In genomic region chr2L:19144115-19144514, dm6 we compare ENCODE assay signal across 4 fruit fly cellular contexts.
TF ChIP-seq lines count a peak whose summit lies in the region.

No protein-coding gene starts in this region.

- TF ChIP-seq CTCF in whole organism, embryonic (GFP tag; optimal IDR thresholded peaks at IDR 0.05; lab: Kevin White, UChicago), result no peak

TF ChIP-seq in whole organism, embryonic, 481 proteins besides CTCF, POLR2A, EP300 and RAD21:
- TF ChIP-seq Asciz (GFP tag; optimal IDR thresholded peaks at IDR 0.05; lab: Kevin White, UChicago) (no peak), ranshi (GFP tag; IDR thresholded peaks at IDR 0.05; lab: Robert Waterston, UW) (no peak), Drgx (GFP tag; IDR thresholded peaks at IDR 0.05; lab: Robert Waterston, UW) (peak; percentile 47; the same call in 1 of the 2 replicates), crol (GFP tag; IDR thresholded peaks at IDR 0.05; lab: Robert Waterston, UW) (peak; percentile 77), CG17568 (GFP tag; optimal IDR thresholded peaks at IDR 0.05; lab: Kevin White, UChicago) (no peak), CG6175 (GFP tag; IDR thresholded peaks at IDR 0.05; lab: Robert Waterston, UW) (peak; percentile 60; the same call in 1 of the 3 replicates), chinmo (GFP tag; IDR thresholded peaks at IDR 0.05; lab: Robert Waterston, UW; ENCODE audit: partially characterized antibody) (peak; percentile 89; the same call in 2 of the 4 replicates), bsh (GFP tag; optimal IDR thresholded peaks at IDR 0.05; lab: Kevin White, UChicago) (peak in 1 of 2 experiments; percentile 19), chm (GFP tag; IDR thresholded peaks at IDR 0.05; lab: Robert Waterston, UW) (no peak), pfk (GFP tag; optimal IDR thresholded peaks at IDR 0.05; lab: Kevin White, UChicago) (peak; percentile 88), kay (GFP tag; optimal IDR thresholded peaks at IDR 0.05; lab: Kevin White, UChicago) (no peak), Adf1 (GFP tag; IDR thresholded peaks at IDR 0.05; lab: Robert Waterston, UW) (peak; percentile 14; the same call in 1 of the 2 replicates), CG13894 (tag; optimal IDR thresholded peaks at IDR 0.05; lab: Kevin White, UChicago) (peak; percentile 78), CG15479 (GFP tag; optimal IDR thresholded peaks at IDR 0.05; lab: Kevin White, UChicago) (no peak), nom (GFP tag; optimal IDR thresholded peaks at IDR 0.05; lab: Kevin White, UChicago) (peak; percentile 83)

TF ChIP-seq in whole organism, prepupa, 60 proteins besides CTCF, POLR2A, EP300 and RAD21:
- TF ChIP-seq Blimp-1 (GFP tag; optimal IDR thresholded peaks at IDR 0.05; lab: Kevin White, UChicago) (no peak), CG10669 (GFP tag; optimal IDR thresholded peaks at IDR 0.05; lab: Kevin White, UChicago) (no peak), CG3032 (tag; optimal IDR thresholded peaks at IDR 0.05; lab: Kevin White, UChicago) (peak; percentile 36), eg (GFP tag; IDR thresholded peaks at IDR 0.05; lab: Robert Waterston, UW) (peak; percentile 57; the same call in 2 of the 3 replicates), CG6808 (GFP tag; optimal IDR thresholded peaks at IDR 0.05; lab: Kevin White, UChicago) (peak; percentile 69), net (GFP tag; optimal IDR thresholded peaks at IDR 0.05; lab: Kevin White, UChicago) (no peak), dsx (GFP tag; optimal IDR thresholded peaks at IDR 0.05; lab: Kevin White, UChicago; ENCODE audit: poor library complexity, severe bottlenecking) (peak; percentile 30), vri (GFP tag; optimal IDR thresholded peaks at IDR 0.05; lab: Kevin White, UChicago) (no peak), CG34406 (GFP tag; optimal IDR thresholded peaks at IDR 0.05; lab: Kevin White, UChicago) (no peak), fd85E (GFP tag; optimal IDR thresholded peaks at IDR 0.05; lab: Kevin White, UChicago) (no peak), svp (GFP tag; lab: Kevin White, UChicago) (no peak), ss (GFP tag; optimal IDR thresholded peaks at IDR 0.05; lab: Kevin White, UChicago) (peak; percentile 66 to 82), esn (GFP tag; optimal IDR thresholded peaks at IDR 0.05; lab: Kevin White, UChicago) (no peak), CG6854 (GFP tag; optimal IDR thresholded peaks at IDR 0.05; lab: Kevin White, UChicago) (no peak), pdm3 (GFP tag; optimal IDR thresholded peaks at IDR 0.05; lab: Kevin White, UChicago) (no peak), Lpt (GFP tag; optimal IDR thresholded peaks at IDR 0.05; lab: Kevin White, UChicago) (peak; percentile 29), Eip75B (GFP tag; optimal IDR thresholded peaks at IDR 0.05; lab: Kevin White, UChicago) (no peak), CG9139 (GFP tag; optimal IDR thresholded peaks at IDR 0.05; lab: Kevin White, UChicago) (peak; percentile 67), CG6163 (GFP tag; IDR thresholded peaks at IDR 0.05; lab: Robert Waterston, UW) (peak; percentile 74), spab (GFP tag; optimal IDR thresholded peaks at IDR 0.05; lab: Kevin White, UChicago) (peak; percentile 52), Smox (GFP tag; optimal IDR thresholded peaks at IDR 0.05; lab: Kevin White, UChicago) (no peak), salr (GFP tag; optimal IDR thresholded peaks at IDR 0.05; lab: Kevin White, UChicago) (no peak), Met (GFP tag; optimal IDR thresholded peaks at IDR 0.05; lab: Kevin White, UChicago) (no peak), CG16779 (tag; optimal IDR thresholded peaks at IDR 0.05; lab: Kevin White, UChicago) (no peak)

TF ChIP-seq in whole organism, pupa, 21 proteins besides CTCF, POLR2A, EP300 and RAD21:
- TF ChIP-seq CG8159 (tag; optimal IDR thresholded peaks at IDR 0.05; lab: Kevin White, UChicago), result peak; percentile 38
- TF ChIP-seq CG8301 (tag; optimal IDR thresholded peaks at IDR 0.05; lab: Kevin White, UChicago), result no peak
- no peak for TF ChIP-seq CG32121 (GFP tag; IDR thresholded peaks at IDR 0.05; lab: Robert Waterston, UW)
- peak; percentile 60; the same call in 2 of the 3 replicates for TF ChIP-seq fd96Ca (GFP tag; IDR thresholded peaks at IDR 0.05; lab: Robert Waterston, UW)
- TF ChIP-seq CG14655 (GFP tag; optimal IDR thresholded peaks at IDR 0.05; lab: Kevin White, UChicago), result peak; percentile 26
- peak; percentile 46 for TF ChIP-seq CG15710 (tag; optimal IDR thresholded peaks at IDR 0.05; lab: Kevin White, UChicago)
- TF ChIP-seq CG12605 (GFP tag; IDR thresholded peaks at IDR 0.05; lab: Robert Waterston, UW), result 0 out of 2 replicates have a peak, but pooled peaks have one; percentile 41
- TF ChIP-seq Ets98B (GFP tag; IDR thresholded peaks at IDR 0.05; lab: Robert Waterston, UW), result no peak
- TF ChIP-seq Pif1B (GFP tag; optimal IDR thresholded peaks at IDR 0.05; lab: Kevin White, UChicago), result no peak
- no peak for TF ChIP-seq rn (GFP tag; IDR thresholded peaks at IDR 0.05; lab: Robert Waterston, UW)
- peak; percentile 80 for TF ChIP-seq EcR (GFP tag; optimal IDR thresholded peaks at IDR 0.05; lab: Kevin White, UChicago)
- TF ChIP-seq CG9948 (tag; optimal IDR thresholded peaks at IDR 0.05; lab: Kevin White, UChicago), result peak; percentile 17
- peak; percentile 59 for TF ChIP-seq gl (tag; optimal IDR thresholded peaks at IDR 0.05; lab: Kevin White, UChicago)
- peak; percentile 78 for TF ChIP-seq CG13204 (GFP tag; optimal IDR thresholded peaks at IDR 0.05; lab: Kevin White, UChicago)
- TF ChIP-seq CG10348 (GFP tag; IDR thresholded peaks at IDR 0.05; lab: Robert Waterston, UW), result no peak
- no peak for TF ChIP-seq Snoo (tag; optimal IDR thresholded peaks at IDR 0.05; lab: Kevin White, UChicago)
- TF ChIP-seq CG17806 (tag; optimal IDR thresholded peaks at IDR 0.05; lab: Kevin White, UChicago), result peak; percentile 0
- peak; percentile 55; the same call in 2 of the 3 replicates for TF ChIP-seq CG4496 (GFP tag; IDR thresholded peaks at IDR 0.05; lab: Robert Waterston, UW)
- no peak for TF ChIP-seq CG34367 (tag; optimal IDR thresholded peaks at IDR 0.05; lab: Kevin White, UChicago)
- no peak for TF ChIP-seq D1 (tag; optimal IDR thresholded peaks at IDR 0.05; lab: Kevin White, UChicago)

TF ChIP-seq in whole organism, wandering third instar larva, 38 proteins besides CTCF, POLR2A, EP300 and RAD21:
- TF ChIP-seq psq (GFP tag; optimal IDR thresholded peaks at IDR 0.05; lab: Kevin White, UChicago), result peak; percentile 64
- no peak for TF ChIP-seq rgr (GFP tag; optimal IDR thresholded peaks at IDR 0.05; lab: Kevin White, UChicago)
- no peak for TF ChIP-seq sv (GFP tag; optimal IDR thresholded peaks at IDR 0.05; lab: Kevin White, UChicago)
- no peak for TF ChIP-seq br (GFP tag; optimal IDR thresholded peaks at IDR 0.05; lab: Kevin White, UChicago)
- TF ChIP-seq pan (optimal IDR thresholded peaks at IDR 0.05; lab: Kevin White, UChicago), result peak; percentile 6
- TF ChIP-seq woc (GFP tag; optimal IDR thresholded peaks at IDR 0.05; lab: Kevin White, UChicago), result no peak
- no peak for TF ChIP-seq N (GFP tag; optimal IDR thresholded peaks at IDR 0.05; lab: Kevin White, UChicago)
- TF ChIP-seq HLH106 (tag; optimal IDR thresholded peaks at IDR 0.05; lab: Kevin White, UChicago), result no peak
- no peak for TF ChIP-seq Dfd (GFP tag; optimal IDR thresholded peaks at IDR 0.05; lab: Kevin White, UChicago)
- TF ChIP-seq brk (GFP tag; optimal IDR thresholded peaks at IDR 0.05; lab: Kevin White, UChicago), result no peak
- no peak for TF ChIP-seq CrebA (GFP tag; optimal IDR thresholded peaks at IDR 0.05; lab: Kevin White, UChicago; ENCODE audit: borderline replicate concordance)
- TF ChIP-seq dmrt93B (GFP tag; optimal IDR thresholded peaks at IDR 0.05; lab: Kevin White, UChicago), result no peak
- TF ChIP-seq Mio (GFP tag; optimal IDR thresholded peaks at IDR 0.05; lab: Kevin White, UChicago), result no peak
- TF ChIP-seq Myc (optimal IDR thresholded peaks at IDR 0.05; lab: Kevin White, UChicago), result no peak
- TF ChIP-seq jim (GFP tag; optimal IDR thresholded peaks at IDR 0.05; lab: Kevin White, UChicago), result no peak
- no peak for TF ChIP-seq Rel (GFP tag; optimal IDR thresholded peaks at IDR 0.05; lab: Kevin White, UChicago)
- no peak for TF ChIP-seq Rel (tag; optimal IDR thresholded peaks at IDR 0.05; lab: Kevin White, UChicago)
- no peak for TF ChIP-seq OdsH (GFP tag; optimal IDR thresholded peaks at IDR 0.05; lab: Kevin White, UChicago)

Comparison
In these comparisons a context has a peak if more than half of its experiments do, and no peak if none do; other contexts are left out.
1. Of the 7 proteins assayed by ChIP-seq in both whole organism, embryonic and whole organism, prepupa: peak only in whole organism, embryonic: none; only in whole organism, prepupa: Lpt; in both: none; in neither: 6.